Worm (Caenorhabditis elegans) whole organism, mixed stage, embryonic: Measurements from ENCODE around the gene scly-1.

Experiments used
- M03D4.4 ChIP-seq: sonication (generic microtip); optimal IDR thresholded peaks from 2 replicates; lab custom pipeline; 2017; ENCODE audit warnings: mild to moderate bottlenecking, missing genetic modification characterization, missing compliant biosample characterization
- blmp-1 ChIP-seq: fragments of 150-350 bp; optimal IDR thresholded peaks from 2 replicates; lab custom pipeline; 2014; ENCODE audit warnings: missing biosample characterization, missing genetic modification characterization
- ceh-39 ChIP-seq: fragments of 150-350 bp; optimal IDR thresholded peaks from 2 replicates; lab custom pipeline; 2014; ENCODE audit warnings: missing biosample characterization, missing genetic modification characterization
- ceh-83 ChIP-seq: fragments of 200-800 bp; sonication (Bioruptor generic); optimal IDR thresholded peaks from 2 replicates; lab custom pipeline; 2018; ENCODE audit warnings: mild to moderate bottlenecking, missing genetic modification characterization, missing compliant biosample characterization
- ces-1 ChIP-seq: fragments of 150-350 bp; optimal IDR thresholded peaks from 2 replicates; lab custom pipeline; 2014; ENCODE audit warnings: missing biosample characterization, missing genetic modification reagents, missing genetic modification characterization
- drap-1 ChIP-seq: fragments of 200-800 bp; sonication (Bioruptor generic); optimal IDR thresholded peaks from 3 replicates; lab custom pipeline; 2018; ENCODE audit warnings: mild to moderate bottlenecking, missing genetic modification characterization, missing compliant biosample characterization
- elt-1 ChIP-seq: sonication (generic microtip); optimal IDR thresholded peaks from 2 replicates; lab custom pipeline; 2017; ENCODE audit warnings: missing genetic modification characterization, mild to moderate bottlenecking, missing compliant biosample characterization, antibody characterized with exemption, moderate library complexity, borderline replicate concordance; ENCODE audit not compliant: insufficient read depth
- flh-1 ChIP-seq: fragments of 200-800 bp; sonication (Bioruptor generic); optimal IDR thresholded peaks from 2 replicates; lab custom pipeline; 2018; ENCODE audit warnings: mild to moderate bottlenecking, missing genetic modification characterization, moderate library complexity, missing compliant biosample characterization
- ham-2 ChIP-seq: fragments of 200-800 bp; sonication (Bioruptor generic); optimal IDR thresholded peaks from 2 replicates; lab custom pipeline; 2018; ENCODE audit warnings: mild to moderate bottlenecking, missing genetic modification characterization, missing compliant biosample characterization
- hlh-1 ChIP-seq: fragments of 150-350 bp; optimal IDR thresholded peaks from 2 replicates; lab custom pipeline; 2014; ENCODE audit warnings: missing biosample characterization, missing genetic modification reagents, missing genetic modification characterization
- lsy-2 ChIP-seq: fragments of 150-350 bp; optimal IDR thresholded peaks from 2 replicates; lab custom pipeline; 2014; ENCODE audit warnings: missing biosample characterization, missing genetic modification characterization
- mab-5 ChIP-seq: fragments of 150-350 bp; optimal IDR thresholded peaks from 2 replicates; lab custom pipeline; 2014; ENCODE audit warnings: missing biosample characterization, missing genetic modification characterization
- mep-1 ChIP-seq: fragments of 150-350 bp; optimal IDR thresholded peaks from 2 replicates; lab custom pipeline; 2017; ENCODE audit warnings: missing biosample characterization, missing genetic modification reagents, missing genetic modification characterization, inconsistent platforms
- nhr-12 ChIP-seq: fragments of 150-350 bp; optimal IDR thresholded peaks from 2 replicates; lab custom pipeline; 2014; ENCODE audit warnings: missing biosample characterization, missing genetic modification characterization
- nhr-237 ChIP-seq: fragments of 150-350 bp; optimal IDR thresholded peaks from 2 replicates; lab custom pipeline; 2014; ENCODE audit warnings: missing biosample characterization, missing genetic modification characterization
- pha-4 ChIP-seq: fragments of 150-350 bp; optimal IDR thresholded peaks from 2 replicates; lab custom pipeline; 2018; ENCODE audit warnings: missing biosample characterization, missing genetic modification reagents, missing genetic modification characterization
- sem-2 ChIP-seq: fragments of 200-800 bp; sonication (Bioruptor generic); optimal IDR thresholded peaks from 2 replicates; lab custom pipeline; 2018; ENCODE audit warnings: mild to moderate bottlenecking, missing genetic modification characterization, missing compliant biosample characterization
- snpc-4 ChIP-seq: fragments of 150-350 bp; optimal IDR thresholded peaks from 2 replicates; lab custom pipeline; 2014; ENCODE audit warnings: missing biosample characterization, missing genetic modification characterization
- sptf-1 ChIP-seq: sonication (generic microtip); optimal IDR thresholded peaks from 2 replicates; lab custom pipeline; 2017; ENCODE audit warnings: mild to moderate bottlenecking, missing genetic modification characterization, moderate library complexity, missing compliant biosample characterization
- unc-120 ChIP-seq: sonication (generic microtip); optimal IDR thresholded peaks from 2 replicates; lab custom pipeline; 2017; ENCODE audit warnings: missing genetic modification characterization, missing compliant biosample characterization; ENCODE audit not compliant: poor library complexity, severe bottlenecking
- unc-39 ChIP-seq: fragments of 150-350 bp; optimal IDR thresholded peaks from 2 replicates; lab custom pipeline; 2014; ENCODE audit warnings: missing biosample characterization, missing genetic modification characterization
- unc-62 ChIP-seq: fragments of 150-350 bp; optimal IDR thresholded peaks from 2 replicates; lab custom pipeline; 2014; ENCODE audit warnings: missing biosample characterization, missing genetic modification reagents, missing genetic modification characterization
- zip-8 ChIP-seq: fragments of 150-350 bp; optimal IDR thresholded peaks from 2 replicates; lab custom pipeline; 2014; ENCODE audit warnings: missing biosample characterization, missing genetic modification characterization

Gene scly-1

DNA sequence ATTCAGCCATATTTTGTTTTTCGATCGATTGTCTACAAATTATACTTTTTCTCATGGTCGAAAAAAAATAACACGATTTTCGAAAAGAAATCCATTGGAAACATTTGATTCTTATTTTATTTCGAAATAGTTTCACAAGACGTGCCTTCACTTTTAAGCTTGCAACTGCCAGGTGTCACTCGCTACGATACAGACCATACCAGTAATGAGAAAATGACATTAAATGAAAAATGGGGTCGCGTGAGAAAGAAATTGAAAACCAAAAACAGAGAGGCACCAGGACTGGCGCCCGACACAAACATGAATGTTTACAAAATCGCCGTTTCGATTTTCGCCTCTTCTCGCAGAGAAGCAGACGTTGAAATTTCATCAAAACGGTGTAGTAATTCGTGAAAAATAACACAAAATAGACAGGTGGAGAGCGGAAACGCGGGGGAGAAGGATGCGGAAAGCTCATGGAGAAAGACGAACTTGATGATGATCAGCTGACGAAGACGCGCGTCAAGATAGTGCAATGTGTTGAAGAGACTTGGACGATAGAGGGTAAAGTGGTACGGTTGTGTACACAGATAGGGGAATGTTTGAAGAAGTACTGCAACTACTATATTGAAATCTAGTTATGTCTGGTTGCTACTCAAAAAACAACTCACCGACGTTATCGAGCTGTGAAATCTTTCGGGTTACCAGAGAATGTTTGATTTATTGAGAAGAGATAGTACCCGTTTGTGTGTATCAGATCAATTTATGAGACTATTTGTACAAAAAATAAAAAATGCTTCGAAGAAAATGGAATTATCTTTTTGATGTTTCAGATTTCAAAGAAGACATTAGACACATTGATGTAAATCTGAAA is 44.6 kb downstream of the scly-1 start:
- TF ChIP-seq elt-1 (tag; lab: Kevin White, UChicago) (no peak), hlh-1 (tag; lab: Kevin White, UChicago) (peak; percentile 4), unc-120 (tag; lab: Kevin White, UChicago) (peak; percentile 24)

DNA sequence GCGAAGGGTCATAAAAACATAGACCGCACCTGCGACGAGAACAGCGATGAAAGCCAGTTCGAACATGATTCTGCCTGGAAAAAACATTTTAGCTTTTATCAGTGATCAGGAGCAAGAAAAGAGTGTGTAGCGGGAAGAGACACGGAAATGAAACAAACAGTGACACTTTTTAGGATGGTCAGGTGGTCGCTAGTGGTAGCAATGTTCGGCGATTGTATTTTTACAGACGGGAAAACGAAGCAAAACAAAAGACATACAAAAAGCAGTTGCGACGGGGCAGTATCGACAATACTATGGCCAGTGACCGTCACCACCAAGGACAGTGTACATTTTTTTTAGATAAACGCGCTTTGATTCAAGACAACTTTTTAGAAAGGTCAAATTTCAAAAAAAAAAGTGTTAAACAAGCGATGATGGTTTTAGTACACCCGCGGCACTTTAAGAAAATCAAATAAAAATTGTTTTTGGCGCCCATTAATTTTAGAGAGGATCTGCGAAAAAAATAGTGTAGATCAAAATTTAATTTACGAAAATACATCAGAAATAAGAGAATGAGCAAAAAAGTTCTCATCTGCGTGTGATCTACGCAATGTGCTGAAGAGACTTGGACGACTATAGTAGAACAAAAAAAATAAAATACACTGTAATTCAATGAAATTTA is 45.3 kb downstream of the scly-1 start, which contains the start of gene T24H7.9:
T24H7.9 (minus strand) TSS at position 74 of the 661 bp plus-strand sequence.
- TF ChIP-seq drap-1 (GFP tag; lab: Kevin White, UChicago) (no peak), mep-1 (no peak), flh-1 (GFP tag; lab: Kevin White, UChicago) (no peak), ceh-39 (no peak), unc-120 (tag; lab: Kevin White, UChicago) (no peak), lsy-2 (tag; lab: Kevin White, UChicago) (no peak), ceh-83 (GFP tag; lab: Kevin White, UChicago) (no peak), blmp-1 (tag; lab: Kevin White, UChicago) (no peak), M03D4.4 (tag; lab: Kevin White, UChicago) (no peak), snpc-4 (tag; lab: Kevin White, UChicago) (no peak), ham-2 (no peak), unc-39 (no peak), sem-2 (GFP tag; lab: Kevin White, UChicago) (no peak), nhr-237 (tag; lab: Kevin White, UChicago) (no peak), nhr-12 (no peak), hlh-1 (tag; lab: Kevin White, UChicago) (no peak), zip-8 (tag; lab: Kevin White, UChicago) (no peak), mab-5 (tag; lab: Kevin White, UChicago) (no peak), unc-62 (no peak), ces-1 (GFP tag; lab: Kevin White, UChicago) (no peak)

DNA sequence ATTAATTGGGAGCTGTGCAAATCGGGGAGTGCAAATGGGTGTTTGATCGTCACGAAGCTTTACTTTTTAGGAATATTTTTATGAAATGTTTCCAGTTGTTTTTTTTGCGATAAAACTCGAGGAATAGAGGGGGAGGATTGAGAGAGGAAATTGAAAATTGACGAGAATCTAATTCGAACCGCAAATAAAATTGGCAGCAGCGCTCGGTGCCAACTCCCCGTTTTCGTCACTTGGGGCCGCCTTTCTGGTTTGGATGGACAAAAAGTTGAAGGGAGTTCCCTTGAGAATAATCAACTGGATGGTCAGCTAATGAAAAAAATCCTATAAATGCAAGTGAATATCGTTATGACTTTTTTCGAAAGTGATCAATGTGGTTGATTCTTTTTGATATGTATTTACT is 50.8 kb downstream of the scly-1 start:
- no peak for TF ChIP-seq hlh-1 (tag; lab: Kevin White, UChicago)
- TF ChIP-seq pha-4 (tag; lab: Kevin White, UChicago), result no peak
- no peak for TF ChIP-seq sptf-1 (tag; lab: Kevin White, UChicago)
- TF ChIP-seq, all 35 proteins: peak for 0
